Worm (Caenorhabditis elegans) whole organism, early embryonic: Measurements from ENCODE around the gene F28H6.8.

Experiments
- B0310.2 ChIP-seq: sonication (generic microtip); optimal IDR thresholded peaks from 2 replicates; lab custom pipeline; 2016; ENCODE audit warnings: mild to moderate bottlenecking, missing genetic modification characterization, missing compliant biosample characterization
- ama-1 ChIP-seq: fragments of 150-350 bp; optimal IDR thresholded peaks from 2 replicates; lab custom pipeline; 2014
- ceh-13 ChIP-seq: fragments of 200-800 bp; sonication (Bioruptor generic); optimal IDR thresholded peaks from 2 replicates; lab custom pipeline; 2018; ENCODE audit warnings: mild to moderate bottlenecking, missing genetic modification characterization, missing compliant biosample characterization
- ets-7 ChIP-seq: sonication (generic microtip); optimal IDR thresholded peaks from 2 replicates; lab custom pipeline; 2016; ENCODE audit warnings: missing genotype, missing genetic modification characterization, missing compliant biosample characterization
- flt-1 ChIP-seq: fragments of 200-800 bp; sonication (Bioruptor generic); IDR thresholded peaks from 2 replicates; pipeline ENCODE4 v1.3.6; 2022; ENCODE audit warnings: missing genetic modification characterization, missing compliant biosample characterization
- hmbx-1 ChIP-seq: sonication (generic microtip); optimal IDR thresholded peaks from 2 replicates; lab custom pipeline; 2016; ENCODE audit warnings: mild to moderate bottlenecking, missing genetic modification characterization, missing compliant biosample characterization
- hmg-4 ChIP-seq: fragments of 200-800 bp; sonication (Bioruptor generic); optimal IDR thresholded peaks from 2 replicates; lab custom pipeline; 2018; ENCODE audit warnings: mild to moderate bottlenecking, missing genetic modification characterization, missing compliant biosample characterization
- hnd-1 ChIP-seq: sonication (generic microtip); optimal IDR thresholded peaks from 2 replicates; lab custom pipeline; 2016; ENCODE audit warnings: missing genetic modification characterization, missing compliant biosample characterization
- pes-1 ChIP-seq: fragments of 200-800 bp; sonication (Bioruptor generic); IDR thresholded peaks from 2 replicates; pipeline ENCODE4 v1.3.6; 2022; ENCODE audit warnings: missing genetic modification reagents, missing genetic modification characterization, missing compliant biosample characterization
- scrt-1 ChIP-seq: fragments of 200-800 bp; sonication (Bioruptor generic); IDR thresholded peaks from 2 replicates; pipeline ENCODE4 v1.3.6; 2022; ENCODE audit warnings: missing genetic modification characterization, missing compliant biosample characterization
- sea-1 ChIP-seq: fragments of 200-800 bp; sonication (Bioruptor generic); conservative IDR thresholded peaks from 2 replicates; pipeline ENCODE4 v1.3.6; 2022; ENCODE audit warnings: missing genetic modification characterization, missing compliant biosample characterization
- tbx-11 ChIP-seq: fragments of 200-800 bp; sonication (Bioruptor generic); IDR thresholded peaks from 2 replicates; pipeline ENCODE4 v1.3.6; 2022; ENCODE audit warnings: missing genetic modification characterization, missing compliant biosample characterization
- tbx-37 ChIP-seq: fragments of 200-800 bp; sonication (Bioruptor generic); conservative IDR thresholded peaks from 2 replicates; pipeline ENCODE4 v1.3.6; 2022; ENCODE audit warnings: missing genetic modification reagents, missing genetic modification characterization, missing compliant biosample characterization
- tra-4 ChIP-seq: sonication (generic microtip); optimal IDR thresholded peaks from 2 replicates; lab custom pipeline; 2017; ENCODE audit warnings: missing genetic modification characterization, missing compliant biosample characterization

ce11 chrX:14108245-14108644 is 25.9 kb downstream of the F28H6.8 start, which contains the start of gene F16B12.7:
- TF ChIP-seq ama-1 (lab: Kevin White, UChicago) (no peak), B0310.2 (tag; lab: Kevin White, UChicago) (no peak), sea-1 (GFP tag; lab: Robert Waterston, UW) (no peak), ets-7 (tag; lab: Kevin White, UChicago) (no peak), tra-4 (no peak), flt-1 (no peak), pes-1 (no peak), tbx-37 (no peak), hmg-4 (GFP tag; lab: Kevin White, UChicago) (no peak), hmbx-1 (no peak), ceh-13 (GFP tag; lab: Kevin White, UChicago) (no peak), tbx-11 (GFP tag; lab: Robert Waterston, UW) (no peak), scrt-1 (no peak), hnd-1 (tag; lab: Kevin White, UChicago) (no peak)
